Fruit fly (Drosophila melanogaster): Measurements from ENCODE around the gene CG7251.

CG7251 gene

dm6 chr2L:5554818-5555217, 33.4 kb downstream of the CG7251 start, which contains the start of gene GluRIIA:
Gene GluRIIA (plus strand): TSS chr2L:5555072.
- no peak for TF ChIP-seq usp (GFP tag; optimal IDR thresholded peaks at IDR 0.05)
- no peak for TF ChIP-seq Dll (optimal IDR thresholded peaks at IDR 0.05)
- no peak for TF ChIP-seq psq (optimal IDR thresholded peaks at IDR 0.05)
- TF ChIP-seq CG8478 (optimal IDR thresholded peaks at IDR 0.05): no peak
- no peak for TF ChIP-seq EcR (GFP tag; optimal IDR thresholded peaks at IDR 0.05)
- no peak for TF ChIP-seq pan (optimal IDR thresholded peaks at IDR 0.05)

dm6 chr2L:5553750-5554149, 34.5 kb downstream of the CG7251 start, which contains the start of the genes CG14013 and CG14017:
Gene CG14013 (minus strand): TSS chr2L:5553850.
Gene CG14017 (plus strand): TSS chr2L:5553897.
- no peak for TF ChIP-seq psq (optimal IDR thresholded peaks at IDR 0.05)
- TF ChIP-seq usp (GFP tag; optimal IDR thresholded peaks at IDR 0.05): no peak
- no peak for TF ChIP-seq CG8478 (optimal IDR thresholded peaks at IDR 0.05)
- no peak for TF ChIP-seq pan (optimal IDR thresholded peaks at IDR 0.05)

- TF ChIP-seq pan (optimal IDR thresholded peaks at IDR 0.05) (no peak), CG8478 (optimal IDR thresholded peaks at IDR 0.05) (no peak), Dll (optimal IDR thresholded peaks at IDR 0.05) (no peak), psq (optimal IDR thresholded peaks at IDR 0.05) (no peak), usp (GFP tag; optimal IDR thresholded peaks at IDR 0.05) (no peak), EcR (GFP tag; optimal IDR thresholded peaks at IDR 0.05) (no peak)
Observed at dm6 chr2L:5551538-5551937, 36.7 kb downstream of the CG7251 start, which contains the start of gene CG18269. Gene CG18269 (plus strand): TSS chr2L:5551838.

- TF ChIP-seq pan (optimal IDR thresholded peaks at IDR 0.05) (no peak), EcR (GFP tag; optimal IDR thresholded peaks at IDR 0.05) (no peak), CG8478 (optimal IDR thresholded peaks at IDR 0.05) (no peak), usp (GFP tag; optimal IDR thresholded peaks at IDR 0.05) (no peak), Dll (optimal IDR thresholded peaks at IDR 0.05) (no peak), psq (optimal IDR thresholded peaks at IDR 0.05) (no peak)
Observed at dm6 chr2L:5550735-5551134, 37.5 kb downstream of the CG7251 start, which contains the start of gene CG14014. Gene CG14014 (minus strand): TSS chr2L:5550835.

- TF ChIP-seq Dll (optimal IDR thresholded peaks at IDR 0.05) (no peak), CG8478 (optimal IDR thresholded peaks at IDR 0.05) (no peak), pan (optimal IDR thresholded peaks at IDR 0.05) (no peak), usp (GFP tag; optimal IDR thresholded peaks at IDR 0.05) (no peak), EcR (GFP tag; optimal IDR thresholded peaks at IDR 0.05) (no peak), psq (optimal IDR thresholded peaks at IDR 0.05) (no peak)
Observed at dm6 chr2L:5547288-5547777, 40.9 kb downstream of the CG7251 start.

dm6 chr2L:5546518-5547287, 41.5 kb downstream of the CG7251 start, which contains the start of gene Oscillin:
Gene Oscillin (plus strand): TSS chr2L:5547086.
- no peak for TF ChIP-seq usp (GFP tag; optimal IDR thresholded peaks at IDR 0.05)
- no peak for TF ChIP-seq psq (optimal IDR thresholded peaks at IDR 0.05)
- TF ChIP-seq EcR (GFP tag; optimal IDR thresholded peaks at IDR 0.05): no peak
- no peak for TF ChIP-seq CG8478 (optimal IDR thresholded peaks at IDR 0.05)
- no peak for TF ChIP-seq Dll (optimal IDR thresholded peaks at IDR 0.05)
- TF ChIP-seq pan (optimal IDR thresholded peaks at IDR 0.05): no peak

- TF ChIP-seq CG8478 (optimal IDR thresholded peaks at IDR 0.05) (no peak), pan (optimal IDR thresholded peaks at IDR 0.05) (no peak), EcR (GFP tag; optimal IDR thresholded peaks at IDR 0.05) (no peak), Dll (optimal IDR thresholded peaks at IDR 0.05) (no peak), psq (optimal IDR thresholded peaks at IDR 0.05) (no peak), usp (GFP tag; optimal IDR thresholded peaks at IDR 0.05) (no peak)
Observed at dm6 chr2L:5546207-5546517, 42.1 kb downstream of the CG7251 start.

- TF ChIP-seq psq (optimal IDR thresholded peaks at IDR 0.05) (no peak), Dll (optimal IDR thresholded peaks at IDR 0.05) (no peak), usp (GFP tag; optimal IDR thresholded peaks at IDR 0.05) (no peak), EcR (GFP tag; optimal IDR thresholded peaks at IDR 0.05) (no peak), CG8478 (optimal IDR thresholded peaks at IDR 0.05) (no peak), pan (optimal IDR thresholded peaks at IDR 0.05) (no peak)
Observed at dm6 chr2L:5542944-5543515, 45.2 kb downstream of the CG7251 start.

- TF ChIP-seq psq (optimal IDR thresholded peaks at IDR 0.05): no peak
- no peak for TF ChIP-seq CG8478 (optimal IDR thresholded peaks at IDR 0.05)
- TF ChIP-seq pan (optimal IDR thresholded peaks at IDR 0.05): no peak
- no peak for TF ChIP-seq Dll (optimal IDR thresholded peaks at IDR 0.05)
- no peak for TF ChIP-seq usp (GFP tag; optimal IDR thresholded peaks at IDR 0.05)
- no peak for TF ChIP-seq EcR (GFP tag; optimal IDR thresholded peaks at IDR 0.05)
Observed at dm6 chr2L:5541935-5542685, 46.1 kb downstream of the CG7251 start, which contains the start of the genes Hel25E and Lam. Gene Hel25E (minus strand): TSS chr2L:5542314. Gene Lam (plus strand): TSS chr2L:5542480.

dm6 chr2L:5539034-5539433, 49.2 kb downstream of the CG7251 start, which contains the start of gene CG14015:
Gene CG14015 (minus strand): TSS chr2L:5539196.
- TF ChIP-seq Dll (optimal IDR thresholded peaks at IDR 0.05) (no peak), CG8478 (optimal IDR thresholded peaks at IDR 0.05) (no peak), EcR (GFP tag; optimal IDR thresholded peaks at IDR 0.05) (no peak), usp (GFP tag; optimal IDR thresholded peaks at IDR 0.05) (no peak), psq (optimal IDR thresholded peaks at IDR 0.05) (no peak), pan (optimal IDR thresholded peaks at IDR 0.05) (no peak)

All from whole organism.